Worm (Caenorhabditis elegans): ENCODE measurements around the gene chts-1.

DNA sequence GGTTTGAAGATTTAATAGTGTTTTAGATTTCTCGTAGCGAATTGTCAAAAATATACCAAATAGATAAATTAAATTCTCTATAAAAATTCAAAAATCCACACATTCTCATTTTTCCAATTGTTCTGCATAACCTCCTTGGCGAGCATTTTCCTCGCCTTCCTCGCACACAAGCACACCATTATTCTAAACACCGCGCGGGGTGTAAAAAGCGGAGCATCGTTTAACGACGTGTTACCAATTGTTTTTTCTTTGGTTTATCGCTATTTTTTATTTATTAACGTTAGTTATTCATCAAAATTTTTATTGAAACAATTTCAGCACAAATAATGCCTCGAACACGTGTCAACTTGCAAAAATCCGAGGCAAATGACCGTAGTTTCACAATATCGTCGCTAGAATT lies 45.5 kb upstream of the chts-1 start, which contains the start of gene vps-52:
- TF ChIP-seq unc-130 (GFP tag; optimal IDR thresholded peaks at IDR 0.05): no peak
- no peak for TF ChIP-seq mdl-1 (tag; optimal IDR thresholded peaks at IDR 0.05)
- no peak for TF ChIP-seq lin-39 (tag; optimal IDR thresholded peaks at IDR 0.05)
- TF ChIP-seq mep-1 (tag; optimal IDR thresholded peaks at IDR 0.05): no peak
- TF ChIP-seq nhr-102 (tag; optimal IDR thresholded peaks at IDR 0.05): no peak
- TF ChIP-seq egl-27 (tag; optimal IDR thresholded peaks at IDR 0.05): no peak

All from whole organism, L4 larva.